Fruit fly (Drosophila melanogaster): ENCODE measurements around the gene Tcs5.

Gene Tcs5

DNA sequence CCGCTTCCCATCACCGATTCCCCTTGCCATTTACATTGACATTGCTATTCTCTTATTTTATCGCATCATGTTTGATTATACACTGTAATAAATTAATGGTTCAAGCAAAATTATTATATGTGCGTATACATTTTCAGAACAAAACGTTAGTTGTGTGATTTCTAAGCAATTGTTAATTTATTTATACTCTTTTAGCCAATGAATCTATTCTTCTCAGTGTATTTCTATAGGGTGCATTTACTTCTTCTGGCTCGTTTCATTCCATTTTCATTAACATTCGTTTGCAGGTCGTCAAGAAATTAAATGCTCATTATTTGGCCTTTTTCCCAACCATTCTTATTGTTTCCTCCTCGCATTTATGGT is 48.4 kb upstream of the Tcs5 start (continued):
- TF ChIP-seq maf-S (GFP tag; optimal IDR thresholded peaks at IDR 0.05) (peak; percentile 31), E2f1 (GFP tag; IDR thresholded peaks at IDR 0.05) (peak; percentile 61), CG13123 (GFP tag; optimal IDR thresholded peaks at IDR 0.05) (peak; percentile 12), pita (GFP tag; optimal IDR thresholded peaks at IDR 0.05) (no peak), CG13287 (GFP tag; IDR thresholded peaks at IDR 0.05; ENCODE audit: partially characterized antibody) (no peak), CG11085 (GFP tag; IDR thresholded peaks at IDR 0.05) (peak; percentile 19; the same call in 1 of the 2 replicates), CG12236 (GFP tag; optimal IDR thresholded peaks at IDR 0.05) (peak; percentile 33), CG32532 (GFP tag; IDR thresholded peaks at IDR 0.05) (peak; percentile 60), dan (GFP tag; IDR thresholded peaks at IDR 0.05) (no peak), rib (GFP tag; IDR thresholded peaks at IDR 0.05) (no peak), gro (GFP tag; optimal IDR thresholded peaks at IDR 0.05) (no peak), psq (GFP tag; optimal IDR thresholded peaks at IDR 0.05) (no peak), Asciz (GFP tag; optimal IDR thresholded peaks at IDR 0.05) (peak; percentile 64), ranshi (GFP tag; IDR thresholded peaks at IDR 0.05) (peak; percentile 73; the same call in 1 of the 2 replicates), run (tag; optimal IDR thresholded peaks at IDR 0.05) (no peak), HmgD (GFP tag; optimal IDR thresholded peaks at IDR 0.05) (no peak), Optix (GFP tag; IDR thresholded peaks at IDR 0.05) (no peak), Sry-β (GFP tag; optimal IDR thresholded peaks at IDR 0.05) (no peak), crc (GFP tag; optimal IDR thresholded peaks at IDR 0.05) (no peak), Med (GFP tag) (peak; percentile 81), nom (GFP tag; optimal IDR thresholded peaks at IDR 0.05) (no peak), CG9609 (GFP tag; optimal IDR thresholded peaks at IDR 0.05) (peak; percentile 51), Ravus (GFP tag; IDR thresholded peaks at IDR 0.05) (no peak), tgo (GFP tag; IDR thresholded peaks at IDR 0.05) (peak; percentile 67), stwl (tag; optimal IDR thresholded peaks at IDR 0.05) (no peak), lbe (GFP tag; optimal IDR thresholded peaks at IDR 0.05) (no peak), CG13424 (tag; optimal IDR thresholded peaks at IDR 0.05) (peak; percentile 58), so (GFP tag; IDR thresholded peaks at IDR 0.05) (no peak), prd (optimal IDR thresholded peaks at IDR 0.05) (no peak), prd (GFP tag; IDR thresholded peaks at IDR 0.05) (peak; percentile 79), lmd (GFP tag; IDR thresholded peaks at IDR 0.05) (peak; percentile 71), ftz-f1 (GFP tag; optimal IDR thresholded peaks at IDR 0.05) (no peak), gsb (GFP tag; IDR thresholded peaks at IDR 0.05) (no peak), CG3995 (GFP tag; optimal IDR thresholded peaks at IDR 0.05) (no peak), bab2 (GFP tag; optimal IDR thresholded peaks at IDR 0.05) (peak; percentile 62), Adf1 (GFP tag; IDR thresholded peaks at IDR 0.05) (no peak), CG31365 (tag; optimal IDR thresholded peaks at IDR 0.05) (no peak), dm (GFP tag; optimal IDR thresholded peaks at IDR 0.05) (no peak), eyg (GFP tag; optimal IDR thresholded peaks at IDR 0.05) (no peak), Drgx (GFP tag; IDR thresholded peaks at IDR 0.05) (peak; percentile 45; the same call in 1 of the 2 replicates), Sin3A (optimal IDR thresholded peaks at IDR 0.05) (no peak), CG10267 (tag; optimal IDR thresholded peaks at IDR 0.05) (peak; percentile 21), CG33557 (GFP tag; optimal IDR thresholded peaks at IDR 0.05) (peak; percentile 40), Aef1 (GFP tag; IDR thresholded peaks at IDR 0.05) (peak; percentile 40; the same call in 2 of the 3 replicates), CG1024 (GFP tag; IDR thresholded peaks at IDR 0.05) (peak; percentile 54), wdn (GFP tag; IDR thresholded peaks at IDR 0.05) (no peak), Xrp1 (GFP tag; IDR thresholded peaks at IDR 0.05) (peak; percentile 85), Hey (tag; optimal IDR thresholded peaks at IDR 0.05) (no peak), CG6254 (GFP tag; optimal IDR thresholded peaks at IDR 0.05) (peak; percentile 59), CG12219 (GFP tag; optimal IDR thresholded peaks at IDR 0.05) (peak; percentile 11), phol (tag; optimal IDR thresholded peaks at IDR 0.05) (peak; percentile 77), Dip2 (GFP tag; IDR thresholded peaks at IDR 0.05) (no peak), CG4424 (GFP tag; optimal IDR thresholded peaks at IDR 0.05) (peak; percentile 69), CG8281 (tag; optimal IDR thresholded peaks at IDR 0.05) (peak; percentile 23)

All from whole organism, embryonic.